Worm (Caenorhabditis elegans): Measurements from ENCODE around the gene str-188.

The str-188 gene

DNA sequence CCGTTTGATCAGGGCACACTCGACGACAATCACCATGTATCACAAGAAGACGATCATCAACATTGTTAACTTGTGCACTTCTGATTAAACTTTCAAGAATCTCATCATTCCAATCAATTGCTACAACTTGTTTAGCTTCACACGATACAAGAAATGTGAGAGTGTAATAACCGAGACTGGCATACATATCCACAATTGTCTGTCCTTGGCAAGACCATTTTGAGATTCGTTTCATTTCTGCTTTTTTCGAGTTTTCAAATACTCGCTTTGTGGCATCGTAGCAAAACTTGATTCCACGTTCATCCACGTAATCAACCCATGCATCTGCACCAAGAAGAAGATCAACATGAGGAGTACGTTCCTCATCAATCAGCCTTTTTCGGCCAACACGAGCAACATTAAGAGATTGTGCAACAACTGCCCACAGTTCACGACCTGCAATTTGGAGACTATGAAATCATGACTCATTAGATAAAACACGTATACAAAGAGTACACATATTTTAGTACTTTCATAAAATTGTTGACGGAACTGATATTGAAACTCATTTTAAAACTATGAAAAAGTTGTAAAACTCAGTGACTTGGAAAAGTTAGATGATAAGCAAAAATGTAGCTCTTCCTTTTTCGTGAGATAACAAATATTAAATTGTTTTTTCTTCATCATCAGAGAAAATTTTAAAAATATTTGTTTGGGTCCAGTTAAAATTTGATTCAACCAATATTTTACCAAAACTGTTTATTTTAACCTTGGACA, 3.9 kb upstream of the str-188 start:
- no peak for TF ChIP-seq tra-4 (tag; optimal IDR thresholded peaks at IDR 0.05)
- TF ChIP-seq ets-7 (tag; optimal IDR thresholded peaks at IDR 0.05) = no peak
- no peak for TF ChIP-seq tbx-11 (GFP tag; IDR thresholded peaks at IDR 0.05)
- TF ChIP-seq F13C5.2 (tag; optimal IDR thresholded peaks at IDR 0.05) = no peak
- no peak for TF ChIP-seq scrt-1 (GFP tag; IDR thresholded peaks at IDR 0.05)
- no peak for TF ChIP-seq ceh-13 (GFP tag; optimal IDR thresholded peaks at IDR 0.05)
- TF ChIP-seq flt-1 (GFP tag; IDR thresholded peaks at IDR 0.05) = no peak
- TF ChIP-seq aly-1 (tag; optimal IDR thresholded peaks at IDR 0.05) = no peak
- no peak for TF ChIP-seq hmbx-1 (tag; optimal IDR thresholded peaks at IDR 0.05)
- no peak for TF ChIP-seq B0310.2 (tag; optimal IDR thresholded peaks at IDR 0.05)
- no peak for TF ChIP-seq hmg-4 (GFP tag; optimal IDR thresholded peaks at IDR 0.05)
- no peak for TF ChIP-seq sea-1 (GFP tag; conservative IDR thresholded peaks at IDR 0.05)
- no peak for TF ChIP-seq tbx-37 (GFP tag; conservative IDR thresholded peaks at IDR 0.05)

DNA sequence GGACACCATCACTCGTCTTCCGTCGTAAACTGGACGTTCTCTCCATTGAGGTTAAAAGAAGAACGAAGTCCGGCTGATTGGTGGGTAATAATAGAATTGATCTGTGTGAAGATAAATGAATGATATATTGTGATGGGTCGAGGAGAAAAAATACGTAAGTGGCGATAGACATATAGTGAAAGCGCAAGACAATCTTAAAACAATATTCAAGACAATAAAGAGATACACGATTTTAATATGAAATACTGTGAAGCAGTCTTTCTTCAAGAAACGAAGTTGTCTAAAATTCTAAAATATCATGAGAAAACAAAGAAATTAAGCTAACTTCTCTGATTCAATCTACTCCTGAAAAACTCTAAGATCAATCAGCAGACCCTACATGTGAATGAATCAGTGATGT, 3.0 kb upstream of the str-188 start, which contains the start of gene F40F9.10:
Gene F40F9.10 (minus strand): TSS at position 101 of the 400 bp plus-strand sequence.
- TF ChIP-seq hmg-4 (GFP tag; optimal IDR thresholded peaks at IDR 0.05) = no peak
- TF ChIP-seq tra-4 (tag; optimal IDR thresholded peaks at IDR 0.05) = no peak
- TF ChIP-seq aly-1 (tag; optimal IDR thresholded peaks at IDR 0.05) = no peak
- TF ChIP-seq hmbx-1 (tag; optimal IDR thresholded peaks at IDR 0.05) = no peak
- no peak for TF ChIP-seq ceh-36 (tag; optimal IDR thresholded peaks at IDR 0.05)
- no peak for TF ChIP-seq ceh-13 (GFP tag; optimal IDR thresholded peaks at IDR 0.05)
- TF ChIP-seq pes-1 (GFP tag; IDR thresholded peaks at IDR 0.05) = no peak
- TF ChIP-seq ets-7 (tag; optimal IDR thresholded peaks at IDR 0.05) = no peak
- TF ChIP-seq ama-1 (optimal IDR thresholded peaks at IDR 0.05) = no peak
- TF ChIP-seq tbx-37 (GFP tag; conservative IDR thresholded peaks at IDR 0.05) = no peak
- TF ChIP-seq hnd-1 (tag; optimal IDR thresholded peaks at IDR 0.05) = no peak
- no peak for TF ChIP-seq flt-1 (GFP tag; IDR thresholded peaks at IDR 0.05)
- no peak for TF ChIP-seq tbx-11 (GFP tag; IDR thresholded peaks at IDR 0.05)
- TF ChIP-seq B0310.2 (tag; optimal IDR thresholded peaks at IDR 0.05) = no peak
- no peak for TF ChIP-seq sea-1 (GFP tag; conservative IDR thresholded peaks at IDR 0.05)
- no peak for TF ChIP-seq scrt-1 (GFP tag; IDR thresholded peaks at IDR 0.05)
- no peak for TF ChIP-seq F13C5.2 (tag; optimal IDR thresholded peaks at IDR 0.05)

DNA sequence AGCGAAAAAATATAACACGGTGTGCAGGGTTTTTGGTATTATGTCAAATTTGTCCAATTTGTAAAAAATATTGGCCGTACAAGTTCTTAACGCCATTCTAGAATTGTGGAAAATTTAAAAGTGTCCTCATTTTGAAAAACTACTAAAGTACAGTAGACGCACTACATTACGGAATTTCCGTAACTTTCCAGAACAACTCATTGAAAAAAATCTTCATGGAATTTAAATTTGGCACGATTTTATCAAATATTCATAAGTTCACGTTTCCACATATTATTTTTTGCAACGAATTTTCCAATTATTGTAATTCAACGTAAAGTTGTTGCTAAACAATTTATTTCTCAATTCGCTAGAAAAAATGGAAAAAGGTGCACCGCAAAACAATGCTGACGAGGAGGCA, 1.6 kb upstream of the str-188 start, which contains the start of gene F40F9.3:
Gene F40F9.3 (plus strand): TSS at position 301 of the 400 bp plus-strand sequence.
- TF ChIP-seq hnd-1 (tag; optimal IDR thresholded peaks at IDR 0.05) (no peak), ceh-36 (tag; optimal IDR thresholded peaks at IDR 0.05) (no peak)

DNA sequence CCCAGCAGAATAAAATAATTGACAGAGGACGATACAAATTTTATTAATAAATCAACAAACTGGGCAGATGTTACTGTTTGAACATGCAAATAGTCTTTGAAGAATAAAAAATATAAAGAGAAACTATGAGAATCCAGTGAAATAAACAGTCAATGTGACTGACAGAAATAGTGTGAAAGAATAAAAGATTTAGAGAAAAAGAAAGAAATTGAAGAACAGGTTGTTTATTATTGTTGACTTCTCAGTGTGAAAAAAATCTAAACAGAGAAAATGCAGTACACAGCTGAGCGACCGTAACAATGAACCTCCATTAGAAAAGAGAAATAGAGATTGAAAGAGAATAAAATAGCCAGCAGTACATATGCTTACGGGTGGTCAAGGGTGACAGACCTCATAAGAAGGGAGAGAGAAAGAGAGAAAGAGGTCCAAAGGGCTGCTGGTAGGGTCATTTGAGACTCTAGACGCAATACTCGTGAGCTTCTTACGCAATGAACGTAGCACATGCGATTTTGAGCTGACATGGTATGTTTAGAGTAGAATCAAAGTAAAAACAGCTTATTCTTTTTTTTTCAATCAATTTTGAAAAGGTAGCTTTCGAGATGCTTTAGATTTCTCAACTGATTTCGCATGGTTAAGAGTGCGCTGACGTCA, 7.6 kb downstream of the str-188 start, which contains the start of gene slcr-46.3:
Gene slcr-46.3 (minus strand): TSS at position 86 of the 651 bp plus-strand sequence.
- no peak for TF ChIP-seq hmg-4 (GFP tag; optimal IDR thresholded peaks at IDR 0.05)
- no peak for TF ChIP-seq hnd-1 (tag; optimal IDR thresholded peaks at IDR 0.05)
- TF ChIP-seq sea-1 (GFP tag; conservative IDR thresholded peaks at IDR 0.05) = no peak
- no peak for TF ChIP-seq ceh-13 (GFP tag; optimal IDR thresholded peaks at IDR 0.05)
- no peak for TF ChIP-seq tbx-37 (GFP tag; conservative IDR thresholded peaks at IDR 0.05)

DNA sequence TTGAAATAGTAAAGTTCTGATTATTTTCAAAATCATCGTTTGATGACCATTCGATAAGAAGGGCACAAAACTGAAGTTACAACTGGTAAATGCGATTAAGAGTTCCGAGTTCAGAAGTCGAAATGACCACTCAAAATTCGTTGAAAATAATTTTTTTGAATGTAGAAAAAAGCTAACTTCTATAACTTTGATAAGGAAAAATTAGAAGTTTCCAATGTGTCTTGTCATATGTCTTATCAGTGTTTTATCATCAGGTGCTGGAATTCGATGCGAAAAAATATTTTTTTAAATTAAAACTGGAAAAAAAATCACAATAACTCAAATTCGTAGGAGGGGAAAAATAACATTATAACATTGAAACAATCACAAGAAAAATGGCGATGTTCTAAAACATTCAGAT, 9.2 kb downstream of the str-188 start:
- no peak for TF ChIP-seq hmg-4 (GFP tag; optimal IDR thresholded peaks at IDR 0.05)
- no peak for TF ChIP-seq sea-1 (GFP tag; conservative IDR thresholded peaks at IDR 0.05)
- TF ChIP-seq flt-1 (GFP tag; IDR thresholded peaks at IDR 0.05) = no peak
- TF ChIP-seq ets-7 (tag; optimal IDR thresholded peaks at IDR 0.05) = no peak
- TF ChIP-seq tbx-11 (GFP tag; IDR thresholded peaks at IDR 0.05) = no peak
- no peak for TF ChIP-seq ama-1 (optimal IDR thresholded peaks at IDR 0.05)
- TF ChIP-seq pes-1 (GFP tag; IDR thresholded peaks at IDR 0.05) = no peak
- TF ChIP-seq scrt-1 (GFP tag; IDR thresholded peaks at IDR 0.05) = no peak
- no peak for TF ChIP-seq B0310.2 (tag; optimal IDR thresholded peaks at IDR 0.05)
- TF ChIP-seq ceh-36 (tag; optimal IDR thresholded peaks at IDR 0.05) = no peak
- no peak for TF ChIP-seq tbx-37 (GFP tag; conservative IDR thresholded peaks at IDR 0.05)
- TF ChIP-seq hnd-1 (tag; optimal IDR thresholded peaks at IDR 0.05) = no peak
- TF ChIP-seq ceh-13 (GFP tag; optimal IDR thresholded peaks at IDR 0.05) = no peak
- TF ChIP-seq aly-1 (tag; optimal IDR thresholded peaks at IDR 0.05) = no peak
- no peak for TF ChIP-seq F13C5.2 (tag; optimal IDR thresholded peaks at IDR 0.05)
- TF ChIP-seq hmbx-1 (tag; optimal IDR thresholded peaks at IDR 0.05) = no peak
- TF ChIP-seq tra-4 (tag; optimal IDR thresholded peaks at IDR 0.05) = no peak

DNA sequence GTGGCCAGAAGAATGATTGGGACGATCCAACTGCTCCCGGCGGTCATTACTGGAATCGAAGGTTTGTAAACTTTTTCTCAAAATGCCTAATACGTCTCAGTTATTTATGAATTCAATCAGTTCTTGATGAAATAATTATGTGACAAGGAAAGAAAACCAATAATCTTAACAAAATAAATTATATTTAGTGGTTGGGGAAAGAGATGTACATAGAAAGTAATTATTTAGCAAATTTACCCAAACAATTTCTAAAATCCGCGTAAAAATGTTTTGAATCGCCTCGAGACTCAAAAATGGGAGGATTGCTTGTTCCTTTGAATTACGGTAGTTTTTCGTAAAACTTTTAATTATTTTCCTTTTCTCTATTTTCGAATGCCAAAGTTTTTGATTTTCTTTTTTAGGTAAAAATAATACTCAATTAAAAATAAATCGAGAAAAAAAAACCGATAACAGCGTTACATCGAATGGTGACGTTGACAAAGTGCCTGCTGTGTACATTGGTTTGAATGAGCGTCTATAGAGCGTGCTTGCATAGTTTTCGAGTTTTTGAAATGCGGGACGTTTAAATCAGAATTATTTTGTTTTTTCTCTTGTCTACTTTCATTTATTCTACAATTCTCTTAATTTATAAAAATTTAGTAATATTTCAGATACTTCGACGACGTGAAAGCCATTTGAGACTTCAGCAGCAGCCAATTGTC, 13.1 kb downstream of the str-188 start, which contains the start of the genes aagr-3 and drap-1:
Gene aagr-3 (minus strand): TSS at position 51 of the 701 bp plus-strand sequence.
Gene drap-1 (plus strand): TSS at position 645 of the 701 bp plus-strand sequence.
- TF ChIP-seq aly-1 (tag; optimal IDR thresholded peaks at IDR 0.05) (no peak), ets-7 (tag; optimal IDR thresholded peaks at IDR 0.05) (no peak), F13C5.2 (tag; optimal IDR thresholded peaks at IDR 0.05) (no peak), B0310.2 (tag; optimal IDR thresholded peaks at IDR 0.05) (no peak), ceh-36 (tag; optimal IDR thresholded peaks at IDR 0.05) (no peak), tbx-37 (GFP tag; conservative IDR thresholded peaks at IDR 0.05) (no peak)

Measured in whole organism, early embryonic.